Fruit fly (Drosophila melanogaster): ENCODE data around the gene CG10559.

- no peak for TF ChIP-seq CG8478 (optimal IDR thresholded peaks at IDR 0.05)
- no peak for TF ChIP-seq CG12744 (GFP tag; optimal IDR thresholded peaks at IDR 0.05)
- TF ChIP-seq CHES-1-like (GFP tag; optimal IDR thresholded peaks at IDR 0.05), result no peak
- no peak for TF ChIP-seq CG13287 (GFP tag; IDR thresholded peaks at IDR 0.05; ENCODE audit: partially characterized antibody)
- TF ChIP-seq br (optimal IDR thresholded peaks at IDR 0.05), result no peak
- TF ChIP-seq CG42726 (GFP tag; IDR thresholded peaks at IDR 0.05; ENCODE audit: partially characterized antibody), result no peak
- TF ChIP-seq HmgD (GFP tag; optimal IDR thresholded peaks at IDR 0.05), result no peak
These were observed 15.2 kb upstream of the CG10559 start, which contains the start of gene CHKov2 for dm6 chr3R:25331103-25331502.

All from whole organism, embryonic.